Worm (Caenorhabditis elegans) whole organism, young adult: ENCODE data around the gene rsf-1.

Experiments
- B0261.1 ChIP-seq: sonication (generic microtip); optimal IDR thresholded peaks from 2 replicates; lab custom pipeline; 2016; ENCODE audit warnings: mild to moderate bottlenecking, missing genetic modification characterization, moderate library complexity, missing compliant biosample characterization
- B0336.3 ChIP-seq: fragments of 200-800 bp; sonication (Bioruptor generic); IDR thresholded peaks from 2 replicates; pipeline ENCODE4 v1.3.6; 2022; ENCODE audit warnings: missing genetic modification characterization, missing compliant biosample characterization
- F10E7.11 ChIP-seq: sonication (generic microtip); optimal IDR thresholded peaks from 2 replicates; lab custom pipeline; 2017; ENCODE audit warnings: mild to moderate bottlenecking, missing genetic modification characterization, moderate library complexity, missing compliant biosample characterization
- F22D6.2 ChIP-seq: sonication (generic microtip); optimal IDR thresholded peaks from 2 replicates; lab custom pipeline; 2016; ENCODE audit warnings: mild to moderate bottlenecking, missing genetic modification characterization, missing compliant biosample characterization
- F37B4.10 ChIP-seq: fragments of 200-800 bp; sonication (Bioruptor generic); IDR thresholded peaks from 2 replicates; pipeline ENCODE4 v1.3.6; 2022; ENCODE audit warnings: missing genetic modification characterization, missing compliant biosample characterization
- F49E8.2 ChIP-seq: sonication (generic microtip); optimal IDR thresholded peaks from 3 replicates; lab custom pipeline; 2017; ENCODE audit warnings: missing genetic modification characterization, mild to moderate bottlenecking, missing compliant biosample characterization, antibody characterized with exemption, moderate library complexity; ENCODE audit not compliant: insufficient read depth
- F55B11.4 ChIP-seq: sonication (generic microtip); optimal IDR thresholded peaks from 2 replicates; lab custom pipeline; 2016; ENCODE audit warnings: missing compliant biosample characterization, missing genetic modification characterization, borderline replicate concordance; ENCODE audit not compliant: insufficient read depth
- F57C9.4 ChIP-seq: sonication (generic microtip); optimal IDR thresholded peaks from 2 replicates; lab custom pipeline; 2017; ENCODE audit warnings: mild to moderate bottlenecking, missing genetic modification characterization, missing compliant biosample characterization
- K12H6.12 ChIP-seq: fragments of 200-800 bp; sonication (Bioruptor generic); optimal IDR thresholded peaks from 2 replicates; lab custom pipeline; 2018; ENCODE audit warnings: mild to moderate bottlenecking, missing genetic modification characterization, missing compliant biosample characterization
- T07F8.4 ChIP-seq: sonication (generic microtip); optimal IDR thresholded peaks from 2 replicates; lab custom pipeline; 2016; ENCODE audit warnings: mild to moderate bottlenecking, missing genetic modification characterization, moderate library complexity, missing compliant biosample characterization
- Y67H2A.10 ChIP-seq: fragments of 200-800 bp; sonication (Bioruptor generic); conservative IDR thresholded peaks from 2 replicates; pipeline ENCODE4 v1.3.6; 2022; ENCODE audit warnings: missing genetic modification reagents, missing genetic modification characterization, missing compliant biosample characterization
- aptf-2 ChIP-seq: fragments of 200-800 bp; sonication (Bioruptor generic); conservative IDR thresholded peaks from 2 replicates; pipeline ENCODE4 v1.3.6; 2022; ENCODE audit warnings: missing genetic modification reagents, missing genetic modification characterization, missing compliant biosample characterization
- aptf-3 ChIP-seq: fragments of 200-800 bp; sonication (Bioruptor generic); IDR thresholded peaks from 2 replicates; pipeline ENCODE4 v1.3.6; 2022; ENCODE audit warnings: missing genetic modification characterization, missing compliant biosample characterization
- atf-7 ChIP-seq: sonication (generic microtip); optimal IDR thresholded peaks from 2 replicates; lab custom pipeline; 2017; ENCODE audit warnings: mild to moderate bottlenecking, missing genetic modification characterization, missing compliant biosample characterization
- cebp-1 ChIP-seq, 2 experiments: fragments of 200-800 bp in 1 of 2; sonication (Bioruptor generic) in 1 of 2; sonication (generic microtip) in 1 of 2; IDR thresholded peaks in 1 of 2; optimal IDR thresholded peaks in 1 of 2; 2 replicates each; pipeline versions ENCODE4 v1.3.6 to Lab custom; 2017 to 2022; ENCODE audit warnings: missing compliant biosample characterization in 2 of 2, missing genetic modification characterization in 2 of 2, mild to moderate bottlenecking in 1 of 2, missing genetic modification reagents in 1 of 2, moderate library complexity in 1 of 2
- cebp-2 ChIP-seq: fragments of 200-800 bp; sonication (Bioruptor generic); IDR thresholded peaks from 2 replicates; pipeline ENCODE4 v1.3.6; 2022; ENCODE audit warnings: missing genetic modification characterization, missing compliant biosample characterization
- ceh-40 ChIP-seq: fragments of 200-800 bp; sonication (Bioruptor generic); IDR thresholded peaks from 2 replicates; pipeline ENCODE4 v1.3.6; 2022; ENCODE audit warnings: missing genetic modification characterization, missing compliant biosample characterization
- ceh-79 ChIP-seq: sonication (generic microtip); optimal IDR thresholded peaks from 2 replicates; lab custom pipeline; 2017; ENCODE audit warnings: mild to moderate bottlenecking, missing genetic modification characterization, missing compliant biosample characterization
- ceh-91 ChIP-seq: fragments of 200-800 bp; sonication (Bioruptor generic); IDR thresholded peaks from 2 replicates; pipeline ENCODE4 v1.3.6; 2022; ENCODE audit warnings: missing genetic modification reagents, missing genetic modification characterization, missing compliant biosample characterization
- dox-1 ChIP-seq: fragments of 200-800 bp; sonication (Bioruptor generic); IDR thresholded peaks from 2 replicates; pipeline ENCODE4 v1.3.6; 2022; ENCODE audit warnings: missing genetic modification reagents, missing genetic modification characterization, missing compliant biosample characterization
- efl-1 ChIP-seq: fragments of 150-350 bp; optimal IDR thresholded peaks from 2 replicates; lab custom pipeline; 2014; ENCODE audit warnings: missing biosample characterization, missing genetic modification reagents, missing genetic modification characterization
- egl-44 ChIP-seq: fragments of 200-800 bp; sonication (Bioruptor generic); IDR thresholded peaks from 2 replicates; pipeline ENCODE4 v1.3.6; 2022; ENCODE audit warnings: missing genetic modification reagents, missing genetic modification characterization, missing compliant biosample characterization
- ekl-4 ChIP-seq: fragments of 200-800 bp; sonication (Bioruptor generic); IDR thresholded peaks from 2 replicates; pipeline ENCODE4 v1.3.6; 2022; ENCODE audit warnings: missing genetic modification reagents, missing genetic modification characterization, missing compliant biosample characterization
- fkh-3 ChIP-seq: sonication (generic microtip); optimal IDR thresholded peaks from 2 replicates; lab custom pipeline; 2016; ENCODE audit warnings: mild to moderate bottlenecking, missing genetic modification characterization, missing compliant biosample characterization
- hmg-20 ChIP-seq: fragments of 200-800 bp; sonication (Bioruptor generic); IDR thresholded peaks from 2 replicates; pipeline ENCODE4 v1.3.6; 2022; ENCODE audit warnings: missing genetic modification reagents, missing genetic modification characterization, missing compliant biosample characterization
- hrde-1 ChIP-seq: sonication (generic microtip); optimal IDR thresholded peaks from 2 replicates; lab custom pipeline; 2016; ENCODE audit warnings: missing genetic modification characterization, mild to moderate bottlenecking, missing compliant biosample characterization, moderate library complexity, missing genotype, missing genetic modification reagents, borderline replicate concordance
- let-526 ChIP-seq: fragments of 200-800 bp; sonication (Bioruptor generic); IDR thresholded peaks from 2 replicates; pipeline ENCODE4 v1.3.6; 2022; ENCODE audit warnings: missing genetic modification reagents, missing genetic modification characterization, missing compliant biosample characterization
- lin-54 ChIP-seq: fragments of 200-800 bp; sonication (Bioruptor generic); optimal IDR thresholded peaks from 2 replicates; lab custom pipeline; 2018; ENCODE audit warnings: mild to moderate bottlenecking, missing genetic modification characterization, missing compliant biosample characterization
- lsl-1 ChIP-seq: fragments of 200-800 bp; sonication (Bioruptor generic); optimal IDR thresholded peaks from 2 replicates; lab custom pipeline; 2018; ENCODE audit warnings: mild to moderate bottlenecking, missing genetic modification characterization, moderate library complexity, missing compliant biosample characterization
- lsy-27 ChIP-seq: sonication (generic microtip); optimal IDR thresholded peaks from 2 replicates; lab custom pipeline; 2017; ENCODE audit warnings: missing genetic modification characterization, mild to moderate bottlenecking, missing compliant biosample characterization, antibody characterized with exemption, missing genotype, borderline replicate concordance; ENCODE audit not compliant: insufficient read depth
- madf-10 ChIP-seq: sonication (generic microtip); optimal IDR thresholded peaks from 2 replicates; lab custom pipeline; 2016; ENCODE audit warnings: mild to moderate bottlenecking, missing genetic modification characterization, missing compliant biosample characterization
- madf-3 ChIP-seq: fragments of 200-800 bp; sonication (Bioruptor generic); IDR thresholded peaks from 2 replicates; pipeline ENCODE4 v1.3.6; 2022; ENCODE audit warnings: missing genetic modification reagents, missing genetic modification characterization, missing compliant biosample characterization
- mcd-1 ChIP-seq: fragments of 200-800 bp; sonication (Bioruptor generic); IDR thresholded peaks from 2 replicates; pipeline ENCODE4 v1.3.6; 2022; ENCODE audit warnings: missing genetic modification reagents, missing genetic modification characterization, missing compliant biosample characterization
- mxl-1 ChIP-seq: sonication (generic microtip); optimal IDR thresholded peaks from 2 replicates; lab custom pipeline; 2016; ENCODE audit warnings: missing genetic modification characterization, missing compliant biosample characterization
- nfya-2 ChIP-seq: fragments of 200-800 bp; sonication (Bioruptor generic); IDR thresholded peaks from 2 replicates; pipeline ENCODE4 v1.3.6; 2022; ENCODE audit warnings: missing genetic modification reagents, missing genetic modification characterization, missing compliant biosample characterization
- nfyb-1 ChIP-seq: fragments of 200-800 bp; sonication (Bioruptor generic); IDR thresholded peaks from 2 replicates; pipeline ENCODE4 v1.3.6; 2022; ENCODE audit warnings: missing genetic modification reagents, missing genetic modification characterization, missing compliant biosample characterization
- nhr-120 ChIP-seq: fragments of 200-800 bp; sonication (Bioruptor generic); IDR thresholded peaks from 2 replicates; pipeline ENCODE4 v1.3.6; 2022; ENCODE audit warnings: missing genetic modification characterization, missing compliant biosample characterization
- rec-8 ChIP-seq, 2 experiments: sonication (generic microtip); optimal IDR thresholded peaks; 2 replicates each; lab custom pipeline; 2016; ENCODE audit warnings: mild to moderate bottlenecking in 2 of 2, missing genetic modification characterization in 2 of 2, missing genetic modification reagents in 2 of 2, missing genotype in 2 of 2, missing biosample characterization in 1 of 2, missing compliant biosample characterization in 1 of 2, moderate library complexity in 1 of 2
- snpc-1.1 ChIP-seq: sonication (generic microtip); optimal IDR thresholded peaks from 2 replicates; lab custom pipeline; 2017; ENCODE audit warnings: missing genetic modification characterization, mild to moderate bottlenecking, missing compliant biosample characterization, antibody characterized with exemption, moderate library complexity, missing genotype, missing genetic modification reagents; ENCODE audit not compliant: insufficient read depth
- snpc-1.3 ChIP-seq: sonication (generic microtip); optimal IDR thresholded peaks from 2 replicates; lab custom pipeline; 2017; ENCODE audit warnings: missing genetic modification characterization, mild to moderate bottlenecking, missing compliant biosample characterization, antibody characterized with exemption, moderate library complexity, missing genotype, missing genetic modification reagents; ENCODE audit not compliant: insufficient read depth
- snpc-4 ChIP-seq, 5 experiments: fragments of 150-350 bp in 1 of 5; sonication (generic microtip) in 4 of 5; optimal IDR thresholded peaks; 2 replicates each; lab custom pipeline; 2014 to 2018; ENCODE audit warnings: missing genetic modification characterization in 5 of 5, missing biosample characterization in 3 of 5, antibody characterized with exemption in 2 of 5, mild to moderate bottlenecking in 2 of 5, missing compliant biosample characterization in 2 of 5, missing genotype in 2 of 5, moderate library complexity in 2 of 5, missing genetic modification reagents in 1 of 5
- sptf-2 ChIP-seq: fragments of 200-800 bp; sonication (Bioruptor generic); optimal IDR thresholded peaks from 2 replicates; lab custom pipeline; 2018; ENCODE audit warnings: mild to moderate bottlenecking, missing genetic modification characterization, missing compliant biosample characterization
- unc-130 ChIP-seq: sonication (generic microtip); optimal IDR thresholded peaks from 2 replicates; lab custom pipeline; 2016; ENCODE audit warnings: missing genetic modification reagents, missing genetic modification characterization, missing compliant biosample characterization
- unc-62 ChIP-seq: fragments of 150-350 bp; optimal IDR thresholded peaks from 2 replicates; lab custom pipeline; 2014; ENCODE audit warnings: missing biosample characterization, missing genetic modification reagents, missing genetic modification characterization
- zfh-2 ChIP-seq: fragments of 200-800 bp; sonication (Bioruptor generic); conservative IDR thresholded peaks from 2 replicates; pipeline ENCODE4 v1.3.6; 2022; ENCODE audit warnings: missing genetic modification reagents, missing genetic modification characterization, missing compliant biosample characterization

Gene rsf-1

ce11 chrII:11261173-11261572, 45.0 kb upstream of the rsf-1 start, which contains the start of gene T05B9.1:
Gene T05B9.1 (minus strand): TSS chrII:11261192.
- 0 out of 2 replicates have a peak, but pooled peaks have one; percentile 6 for TF ChIP-seq dox-1 (GFP tag; lab: Robert Waterston, UW)
- TF ChIP-seq aptf-2 (GFP tag; lab: Robert Waterston, UW) = no peak
- no peak for TF ChIP-seq atf-7 (tag; lab: Kevin White, UChicago)
- no peak for TF ChIP-seq fkh-3
- no peak for TF ChIP-seq snpc-1.3 (tag; lab: Kevin White, UChicago)
- TF ChIP-seq rec-8 (tag; optimal IDR thresholded peaks at IDR 0.05; lab: Kevin White, UChicago) = no peak
- TF ChIP-seq ekl-4 (GFP tag; lab: Robert Waterston, UW) = no peak
- no peak for TF ChIP-seq lin-54
- TF ChIP-seq nfyb-1 = no peak
- no peak for TF ChIP-seq B0261.1 (tag; lab: Kevin White, UChicago)
- no peak for TF ChIP-seq Y67H2A.10 (GFP tag; lab: Robert Waterston, UW)
- no peak for TF ChIP-seq F57C9.4 (tag; lab: Kevin White, UChicago)
- no peak for TF ChIP-seq madf-10
- TF ChIP-seq F55B11.4 (tag; lab: Kevin White, UChicago) = no peak
- no peak for TF ChIP-seq snpc-1.1 (tag; lab: Kevin White, UChicago)
- no peak for TF ChIP-seq snpc-4 (GFP tag; optimal IDR thresholded peaks at IDR 0.05; lab: Kevin White, UChicago)
- TF ChIP-seq snpc-4 (tag; optimal IDR thresholded peaks at IDR 0.05; lab: Kevin White, UChicago) = no peak
- TF ChIP-seq hrde-1 (tag; lab: Kevin White, UChicago) = no peak
- no peak for TF ChIP-seq F22D6.2
- no peak for TF ChIP-seq hmg-20 (GFP tag; lab: Robert Waterston, UW)
- TF ChIP-seq let-526 (GFP tag; lab: Robert Waterston, UW) = no peak
- no peak for TF ChIP-seq B0336.3
- no peak for TF ChIP-seq mcd-1 (GFP tag; lab: Robert Waterston, UW)
- no peak for TF ChIP-seq mxl-1
- TF ChIP-seq egl-44 = no peak
- TF ChIP-seq cebp-1 (GFP tag; IDR thresholded peaks at IDR 0.05; lab: Robert Waterston, UW) = no peak
- no peak for TF ChIP-seq cebp-1 (tag; optimal IDR thresholded peaks at IDR 0.05; lab: Kevin White, UChicago)
- no peak for TF ChIP-seq aptf-3 (GFP tag; lab: Robert Waterston, UW)
- TF ChIP-seq ceh-79 = no peak
- TF ChIP-seq lsl-1 (GFP tag; lab: Kevin White, UChicago) = peak; percentile 81
- no peak for TF ChIP-seq unc-62 (GFP tag; lab: Kevin White, UChicago)
- TF ChIP-seq madf-3 = peak; percentile 95
- peak; percentile 38 for TF ChIP-seq efl-1 (GFP tag; lab: Kevin White, UChicago)
- TF ChIP-seq ceh-91 = no peak
- no peak for TF ChIP-seq F10E7.11 (tag; lab: Kevin White, UChicago)
- TF ChIP-seq unc-130 (GFP tag; lab: Kevin White, UChicago) = no peak
- TF ChIP-seq cebp-2 (GFP tag; lab: Robert Waterston, UW) = no peak
- no peak for TF ChIP-seq sptf-2

ce11 chrII:11268822-11269221, 37.4 kb upstream of the rsf-1 start, which contains the start of gene cut-1:
Gene cut-1 (plus strand): TSS chrII:11269122.
- no peak for TF ChIP-seq snpc-1.3 (tag; lab: Kevin White, UChicago)
- TF ChIP-seq unc-130 (GFP tag; lab: Kevin White, UChicago) = no peak
- no peak for TF ChIP-seq lsy-27 (tag; lab: Kevin White, UChicago)
- TF ChIP-seq aptf-2 (GFP tag; lab: Robert Waterston, UW) = no peak
- TF ChIP-seq K12H6.12 = no peak
- no peak for TF ChIP-seq madf-10
- no peak for TF ChIP-seq F37B4.10 (GFP tag; lab: Robert Waterston, UW)
- TF ChIP-seq mcd-1 (GFP tag; lab: Robert Waterston, UW) = no peak
- no peak for TF ChIP-seq zfh-2 (GFP tag; lab: Robert Waterston, UW)
- no peak for TF ChIP-seq ceh-40 (GFP tag; lab: Robert Waterston, UW)
- no peak for TF ChIP-seq nhr-120
- TF ChIP-seq Y67H2A.10 (GFP tag; lab: Robert Waterston, UW) = no peak
- TF ChIP-seq F49E8.2 (tag; lab: Kevin White, UChicago) = no peak
- no peak for TF ChIP-seq T07F8.4 (tag; lab: Kevin White, UChicago)
- no peak for TF ChIP-seq F22D6.2
- TF ChIP-seq nfya-2 (GFP tag; lab: Robert Waterston, UW) = no peak
